Fruit fly (Drosophila melanogaster) whole organism: ENCODE measurements around the gene UQCR-11.

Experiments
- CG8478 ChIP-seq: fragments of >200 bp; optimal IDR thresholded peaks from 2 replicates; lab custom pipeline; 2018; ENCODE audit warnings: inconsistent platforms
- Dll ChIP-seq: fragments of >200 bp; optimal IDR thresholded peaks from 2 replicates; lab custom pipeline; 2017
- EcR ChIP-seq, 2 experiments: fragments of >200 bp; optimal IDR thresholded peaks; 2 replicates each; lab custom pipeline; 2017; ENCODE audit warnings: missing biosample characterization in 2 of 2, missing genetic modification characterization in 2 of 2, missing genetic modification reagents in 2 of 2
- pan ChIP-seq: fragments of >200 bp; optimal IDR thresholded peaks from 2 replicates; lab custom pipeline; 2017
- psq ChIP-seq: fragments of >200 bp; optimal IDR thresholded peaks from 2 replicates; lab custom pipeline; 2017
- usp ChIP-seq: fragments of >200 bp; optimal IDR thresholded peaks from 2 replicates; lab custom pipeline; 2017; ENCODE audit warnings: missing biosample characterization, missing genetic modification characterization, mixed read lengths

UQCR-11 gene

DNA sequence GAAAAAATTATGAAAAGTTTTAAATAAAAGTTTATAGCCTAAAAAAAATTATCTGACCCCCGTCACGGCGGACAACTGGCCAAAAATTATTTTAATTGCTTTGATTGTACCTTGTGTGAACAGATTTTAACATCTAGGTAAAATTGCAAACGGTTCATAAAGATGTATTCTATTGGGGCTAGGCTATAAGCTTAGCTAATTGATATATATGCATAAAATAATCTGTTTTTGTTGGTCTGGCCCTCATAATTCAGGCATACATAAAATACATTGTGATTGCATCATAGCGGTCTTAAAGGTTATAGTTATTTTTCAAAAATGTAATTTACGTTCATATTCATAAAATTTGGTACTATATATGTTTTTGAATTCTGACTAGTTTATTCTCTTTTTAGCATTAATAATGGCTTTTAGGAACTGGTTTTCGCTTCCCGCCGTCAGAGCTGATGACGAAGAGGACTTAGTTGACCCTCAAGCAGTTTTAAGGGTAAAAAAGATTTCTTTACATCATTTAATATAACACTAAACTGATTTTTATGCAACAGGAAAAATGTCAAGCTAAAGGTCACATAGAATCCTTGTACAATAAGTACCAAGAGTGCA lies at the start of gene UQCR-11:
TSS of gene UQCR-11 (plus strand) at position 211 of the 603 bp plus-strand sequence.
- TF ChIP-seq Dll (lab: Kevin White, UChicago) (no peak), psq (lab: Kevin White, UChicago) (no peak), EcR (GFP tag; optimal IDR thresholded peaks at IDR 0.05; lab: Kevin White, UChicago) (no peak), pan (no peak), CG8478 (lab: Kevin White, UChicago) (no peak), usp (GFP tag; lab: Kevin White, UChicago) (no peak)

DNA sequence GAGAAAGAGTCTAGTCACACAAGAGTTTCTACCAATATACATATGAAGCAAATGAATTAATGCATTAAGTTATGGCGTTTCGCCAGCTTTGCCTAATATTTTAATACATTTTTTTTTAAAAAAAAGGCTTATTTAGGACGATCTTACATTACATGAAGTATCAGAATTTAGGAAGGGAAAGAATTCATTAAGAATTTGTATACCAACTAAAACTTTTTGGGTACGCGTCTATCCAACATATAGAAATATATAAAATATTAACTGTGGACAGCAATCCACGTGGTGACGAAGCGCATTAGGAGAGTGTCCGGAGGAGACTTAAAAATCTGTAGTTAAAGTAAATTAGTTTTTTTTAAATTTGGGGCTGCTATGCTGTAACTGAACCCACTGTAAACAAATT lies 13.2 kb upstream of the UQCR-11 start, which contains the start of gene Set1:
TSS of gene Set1 (plus strand) at position 301 of the 400 bp plus-strand sequence.
- TF ChIP-seq psq (lab: Kevin White, UChicago): no peak
- no peak for TF ChIP-seq usp (GFP tag; lab: Kevin White, UChicago)
- no peak for TF ChIP-seq EcR (GFP tag; optimal IDR thresholded peaks at IDR 0.05; lab: Kevin White, UChicago)
- TF ChIP-seq Dll (lab: Kevin White, UChicago): no peak
- no peak for TF ChIP-seq pan
- TF ChIP-seq CG8478 (lab: Kevin White, UChicago): no peak

dm6 chr3L:25107768-25108167 lies 12.7 kb upstream of the UQCR-11 start:
- no peak for TF ChIP-seq Dll (lab: Kevin White, UChicago)
- TF ChIP-seq CG8478 (lab: Kevin White, UChicago): no peak
- TF ChIP-seq psq (lab: Kevin White, UChicago): no peak
- no peak for TF ChIP-seq usp (GFP tag; lab: Kevin White, UChicago)
- no peak for TF ChIP-seq EcR (GFP tag; optimal IDR thresholded peaks at IDR 0.05; lab: Kevin White, UChicago)
- no peak for TF ChIP-seq pan

DNA sequence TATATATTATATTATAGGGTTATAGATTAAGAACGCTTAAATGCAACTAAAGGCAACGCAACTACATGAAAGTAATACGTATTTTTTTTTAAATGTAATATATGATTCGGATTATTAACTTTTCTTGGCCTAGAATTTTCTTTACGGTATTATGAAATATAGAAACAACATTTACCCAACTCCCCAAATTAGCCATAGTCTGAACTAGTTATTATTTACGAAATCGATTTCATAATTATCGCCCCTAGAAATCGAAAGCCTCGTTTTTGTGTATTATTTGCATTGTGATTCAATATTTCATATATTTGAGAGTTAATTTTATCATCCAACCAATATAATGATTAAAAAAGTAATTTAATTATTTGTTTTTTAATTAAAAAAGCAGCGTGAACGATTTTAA lies 11.8 kb upstream of the UQCR-11 start:
- TF ChIP-seq pan: no peak
- no peak for TF ChIP-seq psq (lab: Kevin White, UChicago)
- no peak for TF ChIP-seq CG8478 (lab: Kevin White, UChicago)
- no peak for TF ChIP-seq EcR (GFP tag; optimal IDR thresholded peaks at IDR 0.05; lab: Kevin White, UChicago)
- no peak for TF ChIP-seq Dll (lab: Kevin White, UChicago)
- no peak for TF ChIP-seq usp (GFP tag; lab: Kevin White, UChicago)

DNA sequence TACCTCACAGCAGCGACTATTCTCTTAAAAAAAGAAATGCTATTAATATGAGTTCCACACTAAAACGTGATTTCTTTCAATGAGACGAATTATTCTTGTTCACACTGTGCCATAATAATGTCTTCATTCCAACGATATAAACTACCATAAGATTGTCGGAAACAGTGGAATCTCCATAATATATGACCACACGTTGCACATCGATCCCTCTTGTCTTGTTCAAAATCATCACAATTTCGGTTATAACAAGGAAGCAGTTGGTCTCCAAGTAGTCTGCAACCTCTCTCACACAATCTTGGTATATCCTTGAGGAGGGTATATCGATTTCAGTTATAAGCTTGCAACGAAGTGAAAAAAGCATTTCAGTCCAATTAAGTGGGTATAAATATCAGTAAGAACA lies 4.6 kb upstream of the UQCR-11 start, which contains the start of gene MED21:
TSS of gene MED21 (minus strand) at position 48 of the 400 bp plus-strand sequence.
- TF ChIP-seq CG8478 (lab: Kevin White, UChicago) (no peak), usp (GFP tag; lab: Kevin White, UChicago) (no peak), pan (no peak), EcR (GFP tag; optimal IDR thresholded peaks at IDR 0.05; lab: Kevin White, UChicago) (no peak), psq (lab: Kevin White, UChicago) (no peak), Dll (lab: Kevin White, UChicago) (no peak)

DNA sequence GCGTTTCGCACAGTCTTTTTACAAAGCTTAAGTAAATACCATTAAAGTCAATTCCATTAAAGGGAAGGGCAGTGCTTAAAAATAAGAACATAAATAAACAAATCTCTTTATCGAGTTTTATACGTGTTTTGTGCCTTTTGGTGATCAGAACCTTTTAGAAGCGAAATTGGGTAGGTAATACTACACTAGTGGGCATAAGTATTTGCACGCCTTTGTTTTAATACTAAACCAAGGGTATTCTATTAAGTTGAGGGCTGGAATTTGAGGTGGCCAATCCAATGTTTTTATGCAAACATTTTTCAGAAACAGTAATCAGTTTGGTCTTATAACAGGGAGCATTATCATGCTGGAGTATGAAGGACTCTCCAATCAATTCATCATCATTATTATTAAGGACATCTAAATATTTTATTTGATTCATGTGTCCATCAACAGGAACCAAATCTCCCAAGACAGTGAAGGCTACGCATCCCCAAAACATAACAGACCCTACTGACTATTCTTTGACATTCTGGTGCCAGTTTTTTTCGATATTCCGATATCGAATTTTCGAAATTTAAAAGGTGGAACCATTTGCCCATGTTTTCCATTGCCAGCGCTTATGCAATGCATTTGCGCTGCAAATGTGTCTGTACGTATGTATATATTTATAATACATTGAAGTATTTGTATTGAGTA lies 813 bp downstream of the UQCR-11 start:
- no peak for TF ChIP-seq pan
- no peak for TF ChIP-seq usp (GFP tag; lab: Kevin White, UChicago)
- TF ChIP-seq CG8478 (lab: Kevin White, UChicago): no peak
- TF ChIP-seq EcR (GFP tag; optimal IDR thresholded peaks at IDR 0.05; lab: Kevin White, UChicago): no peak
- TF ChIP-seq psq (lab: Kevin White, UChicago): no peak
- no peak for TF ChIP-seq Dll (lab: Kevin White, UChicago)

- TF ChIP-seq CG8478 (lab: Kevin White, UChicago): no peak
Observed at dm6 chr3L:25150231-25150630, 29.7 kb downstream of the UQCR-11 start.
